Worm (Caenorhabditis elegans): ENCODE results near the gene gdi-1.

Gene gdi-1

ce11 chrIV:14826151-14826757 is 33.6 kb upstream of the gdi-1 start (continued):
- TF ChIP-seq madf-6 (GFP tag; IDR thresholded peaks at IDR 0.05) (no peak), F37B4.10 (GFP tag; IDR thresholded peaks at IDR 0.05) (no peak), mxl-1 (tag; optimal IDR thresholded peaks at IDR 0.05) (no peak), nhr-27 (tag; optimal IDR thresholded peaks at IDR 0.05) (no peak), F57C9.4 (tag; optimal IDR thresholded peaks at IDR 0.05) (no peak), B0336.3 (GFP tag; IDR thresholded peaks at IDR 0.05) (peak; percentile 60; the same call in 1 of the 2 replicates), F22D6.2 (tag; optimal IDR thresholded peaks at IDR 0.05) (no peak), dpff-1 (tag; optimal IDR thresholded peaks at IDR 0.05) (no peak), K12H6.12 (tag; optimal IDR thresholded peaks at IDR 0.05) (no peak), ztf-26 (tag; optimal IDR thresholded peaks at IDR 0.05) (no peak), gei-17 (GFP tag; optimal IDR thresholded peaks at IDR 0.05) (no peak), nhr-90 (tag; optimal IDR thresholded peaks at IDR 0.05) (no peak)

- no peak for TF ChIP-seq F37B4.10 (GFP tag; IDR thresholded peaks at IDR 0.05)
- no peak for TF ChIP-seq B0261.1 (tag; optimal IDR thresholded peaks at IDR 0.05)
- no peak for TF ChIP-seq egl-44 (GFP tag; IDR thresholded peaks at IDR 0.05)
- TF ChIP-seq ama-1 (optimal IDR thresholded peaks at IDR 0.05): no peak
- no peak for TF ChIP-seq ama-1 (GFP tag; optimal IDR thresholded peaks at IDR 0.05)
- TF ChIP-seq nhr-179 (tag; optimal IDR thresholded peaks at IDR 0.05): no peak
- no peak for TF ChIP-seq T26A5.8 (tag; optimal IDR thresholded peaks at IDR 0.05)
- TF ChIP-seq somi-1 (GFP tag; optimal IDR thresholded peaks at IDR 0.05): no peak
- TF ChIP-seq F57A8.1 (GFP tag; optimal IDR thresholded peaks at IDR 0.05): no peak
- no peak for TF ChIP-seq xnd-1 (tag; optimal IDR thresholded peaks at IDR 0.05)
- no peak for TF ChIP-seq pbrm-1 (GFP tag; IDR thresholded peaks at IDR 0.05)
- TF ChIP-seq F22D6.2 (tag; optimal IDR thresholded peaks at IDR 0.05): no peak
- no peak for TF ChIP-seq ceh-79 (tag; optimal IDR thresholded peaks at IDR 0.05)
- no peak for TF ChIP-seq egrh-3 (GFP tag; IDR thresholded peaks at IDR 0.05)
- TF ChIP-seq lin-26 (GFP tag; IDR thresholded peaks at IDR 0.05): no peak
- TF ChIP-seq dpl-1 (GFP tag; optimal IDR thresholded peaks at IDR 0.05): no peak
- TF ChIP-seq nhr-120 (GFP tag; IDR thresholded peaks at IDR 0.05): no peak
- no peak for TF ChIP-seq hsf-1 (GFP tag; IDR thresholded peaks at IDR 0.05)
- no peak for TF ChIP-seq ZK185.1 (tag; optimal IDR thresholded peaks at IDR 0.05; ENCODE audit: poor library complexity, severe bottlenecking)
- TF ChIP-seq madf-3 (GFP tag; IDR thresholded peaks at IDR 0.05): no peak
Observed at ce11 chrIV:14825379-14825778, 32.7 kb upstream of the gdi-1 start, which contains the start of gene rps-18. Gene rps-18, plus strand, starts transcription at chrIV:14825679.

- no peak for TF ChIP-seq ztf-28 (GFP tag; IDR thresholded peaks at IDR 0.05)
- TF ChIP-seq mcd-1 (GFP tag; IDR thresholded peaks at IDR 0.05): peak; percentile 72
- TF ChIP-seq nhr-90 (tag; optimal IDR thresholded peaks at IDR 0.05): peak; percentile 55
- TF ChIP-seq hmg-1.2 (GFP tag; IDR thresholded peaks at IDR 0.05): peak; percentile 50
- TF ChIP-seq Y79H2A.3 (GFP tag; conservative IDR thresholded peaks at IDR 0.05): no peak
- no peak for TF ChIP-seq unc-62 (GFP tag; optimal IDR thresholded peaks at IDR 0.05)
- TF ChIP-seq rcor-1 (GFP tag; IDR thresholded peaks at IDR 0.05): peak; percentile 13; the same call in 1 of the 2 replicates
- no peak for TF ChIP-seq F49E8.2 (tag; optimal IDR thresholded peaks at IDR 0.05; ENCODE audit: insufficient read depth)
- TF ChIP-seq athp-1 (tag; optimal IDR thresholded peaks at IDR 0.05): no peak
- no peak for TF ChIP-seq zim-3 (tag; optimal IDR thresholded peaks at IDR 0.05)
- TF ChIP-seq Y56A3A.18 (GFP tag; IDR thresholded peaks at IDR 0.05): no peak
- TF ChIP-seq rec-8 (tag; optimal IDR thresholded peaks at IDR 0.05): no peak
- no peak for TF ChIP-seq ceh-79 (tag; optimal IDR thresholded peaks at IDR 0.05)
- no peak for TF ChIP-seq ztf-25 (GFP tag; IDR thresholded peaks at IDR 0.05)
- peak; percentile 89 for TF ChIP-seq snpc-4 (GFP tag; optimal IDR thresholded peaks at IDR 0.05)
- peak; percentile 65 to 95 (median 86) for TF ChIP-seq snpc-4 (tag; optimal IDR thresholded peaks at IDR 0.05)
- no peak for TF ChIP-seq madf-3 (GFP tag; IDR thresholded peaks at IDR 0.05)
- TF ChIP-seq T07F8.4 (tag; optimal IDR thresholded peaks at IDR 0.05): no peak
- TF ChIP-seq B0019.2 (GFP tag; conservative IDR thresholded peaks at IDR 0.05): no peak
- TF ChIP-seq ztf-18 (tag; optimal IDR thresholded peaks at IDR 0.05): peak; percentile 83
- peak; percentile 24 for TF ChIP-seq dpl-1 (GFP tag; optimal IDR thresholded peaks at IDR 0.05)
- peak; percentile 89 for TF ChIP-seq nhr-80 (tag; optimal IDR thresholded peaks at IDR 0.05)
Observed at ce11 chrIV:14824878-14825352, 32.2 kb upstream of the gdi-1 start, which contains the start of gene sec-61.A. Gene sec-61.A, minus strand, starts transcription at chrIV:14825264.

Data from whole organism, young adult.